Worm (Caenorhabditis elegans): Measurements from ENCODE around the gene sre-28.

DNA sequence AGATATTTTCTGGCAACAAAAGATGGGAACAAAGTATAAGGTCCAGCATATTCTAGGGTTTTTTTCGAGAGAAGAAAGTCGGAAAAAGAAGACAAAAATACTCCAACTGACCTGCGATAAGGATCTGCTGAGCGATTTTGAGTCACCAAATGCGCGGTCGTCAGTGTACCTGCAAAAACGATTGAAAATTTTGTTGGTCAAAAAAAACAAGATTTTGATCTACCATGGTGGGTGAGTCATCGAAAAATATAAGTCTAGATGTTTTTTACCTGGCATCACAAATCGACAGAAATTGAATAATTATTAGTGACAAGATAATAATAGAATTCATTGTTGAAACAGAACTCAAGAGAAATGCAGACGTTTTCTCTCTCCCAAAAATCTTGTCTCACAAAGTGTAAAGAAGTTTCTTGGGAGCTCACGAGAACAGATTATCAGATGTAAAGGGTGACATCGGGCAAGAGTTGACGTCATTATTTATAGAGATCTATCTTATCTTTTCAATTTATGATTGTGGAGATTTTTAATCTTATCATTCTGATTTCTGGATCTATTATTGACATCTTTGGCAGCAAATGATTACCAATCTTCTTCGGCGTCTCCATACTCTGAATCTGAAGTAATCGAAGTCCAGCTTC, 41.2 kb downstream of the sre-28 start:
- TF ChIP-seq lin-13 (GFP tag; optimal IDR thresholded peaks at IDR 0.05) (no peak), lin-39 (tag; optimal IDR thresholded peaks at IDR 0.05) (no peak), elt-1 (tag; optimal IDR thresholded peaks at IDR 0.05) (no peak), ztf-11 (tag; optimal IDR thresholded peaks at IDR 0.05) (no peak), lin-11 (tag; optimal IDR thresholded peaks at IDR 0.05) (no peak)
